Worm (Caenorhabditis elegans) whole organism, L1 larva: ENCODE measurements around the gene rig-4.

Experiments used
- C04F5.9 ChIP-seq: sonication (generic microtip); optimal IDR thresholded peaks from 2 replicates; lab custom pipeline; 2016; ENCODE audit warnings: missing genetic modification characterization, missing compliant biosample characterization
- C16A3.4 ChIP-seq: fragments of 150-350 bp; optimal IDR thresholded peaks from 2 replicates; lab custom pipeline; 2014; ENCODE audit warnings: missing biosample characterization, missing genetic modification characterization
- C34B4.2 ChIP-seq: sonication (generic microtip); optimal IDR thresholded peaks from 2 replicates; lab custom pipeline; 2017; ENCODE audit warnings: mild to moderate bottlenecking, missing genetic modification characterization, missing compliant biosample characterization
- F16B12.6 ChIP-seq: fragments of 150-350 bp; optimal IDR thresholded peaks from 2 replicates; lab custom pipeline; 2014; ENCODE audit warnings: missing biosample characterization, missing genetic modification characterization
- Y116A8C.19 ChIP-seq: sonication (generic microtip); optimal IDR thresholded peaks from 2 replicates; lab custom pipeline; 2016; ENCODE audit warnings: missing compliant biosample characterization, missing genetic modification characterization, borderline replicate concordance
- ama-1 ChIP-seq: fragments of 150-350 bp; optimal IDR thresholded peaks from 2 replicates; lab custom pipeline; 2014
- ceh-63 ChIP-seq: fragments of 200-800 bp; sonication (Bioruptor generic); optimal IDR thresholded peaks from 2 replicates; lab custom pipeline; 2018; ENCODE audit warnings: mild to moderate bottlenecking, missing genetic modification characterization, missing compliant biosample characterization
- ceh-8 ChIP-seq: fragments of 200-800 bp; sonication (Bioruptor generic); optimal IDR thresholded peaks from 2 replicates; lab custom pipeline; 2018; ENCODE audit warnings: mild to moderate bottlenecking, missing genetic modification characterization, moderate library complexity, missing compliant biosample characterization
- ceh-82 ChIP-seq, 3 experiments: fragments of 150-350 bp in 1 of 3; sonication (generic microtip) in 2 of 3; optimal IDR thresholded peaks; 2 replicates each; lab custom pipeline; 2014 to 2017; ENCODE audit warnings: missing biosample characterization in 3 of 3, missing genetic modification characterization in 3 of 3
- ceh-88 ChIP-seq: fragments of 200-800 bp; sonication (Bioruptor generic); IDR thresholded peaks from 2 replicates; pipeline ENCODE4 v1.3.6; 2022; ENCODE audit warnings: missing genetic modification characterization, missing compliant biosample characterization
- ceh-90 ChIP-seq: sonication (generic microtip); optimal IDR thresholded peaks from 2 replicates; lab custom pipeline; 2016; ENCODE audit warnings: missing genetic modification characterization, missing compliant biosample characterization
- ces-1 ChIP-seq: fragments of 150-350 bp; optimal IDR thresholded peaks from 2 replicates; lab custom pipeline; 2014; ENCODE audit warnings: missing biosample characterization, missing genetic modification reagents, missing genetic modification characterization
- dsc-1 ChIP-seq: sonication (generic microtip); optimal IDR thresholded peaks from 2 replicates; lab custom pipeline; 2016; ENCODE audit warnings: mild to moderate bottlenecking, missing genetic modification characterization, missing compliant biosample characterization
- efl-3 ChIP-seq: fragments of 200-800 bp; sonication (Bioruptor generic); optimal IDR thresholded peaks from 2 replicates; lab custom pipeline; 2018; ENCODE audit warnings: mild to moderate bottlenecking, missing genetic modification characterization, missing compliant biosample characterization
- elt-3 ChIP-seq, 6 experiments: fragments of 150-350 bp in 1 of 6; sonication (generic microtip); optimal IDR thresholded peaks; 2 replicates each; lab custom pipeline; 2017 to 2018; ENCODE audit warnings: missing biosample characterization in 6 of 6, missing genetic modification characterization in 6 of 6, inconsistent platforms in 1 of 6
- ets-5 ChIP-seq: fragments of 200-800 bp; sonication (Bioruptor generic); IDR thresholded peaks from 2 replicates; pipeline ENCODE4 v1.3.6; 2022; ENCODE audit warnings: missing genetic modification characterization, missing compliant biosample characterization
- fkh-10 ChIP-seq: sonication (generic microtip); optimal IDR thresholded peaks from 2 replicates; lab custom pipeline; 2017; ENCODE audit warnings: missing biosample characterization, missing genetic modification reagents, missing genetic modification characterization
- fkh-8 ChIP-seq: sonication (generic microtip); optimal IDR thresholded peaks from 2 replicates; lab custom pipeline; 2016; ENCODE audit warnings: mild to moderate bottlenecking, missing genetic modification characterization, missing compliant biosample characterization
- fos-1 ChIP-seq: fragments of 150-350 bp; optimal IDR thresholded peaks from 2 replicates; lab custom pipeline; 2014; ENCODE audit warnings: missing biosample characterization, missing genetic modification characterization
- grh-1 ChIP-seq: fragments of 200-800 bp; sonication (Bioruptor generic); IDR thresholded peaks from 2 replicates; pipeline ENCODE4 v1.3.6; 2022; ENCODE audit warnings: missing genetic modification reagents, missing genetic modification characterization, missing compliant biosample characterization
- hlh-4 ChIP-seq: sonication (generic microtip); optimal IDR thresholded peaks from 2 replicates; lab custom pipeline; 2016; ENCODE audit warnings: mild to moderate bottlenecking, missing genetic modification characterization, missing compliant biosample characterization
- hpl-2 ChIP-seq: fragments of 150-350 bp; optimal IDR thresholded peaks from 2 replicates; lab custom pipeline; 2014; ENCODE audit warnings: missing biosample characterization, missing genetic modification reagents, missing genetic modification characterization
- isw-1 ChIP-seq: fragments of 200-800 bp; sonication (Bioruptor generic); IDR thresholded peaks from 2 replicates; pipeline ENCODE4 v1.3.6; 2022; ENCODE audit warnings: missing genetic modification characterization, missing compliant biosample characterization
- jun-1 ChIP-seq: fragments of 150-350 bp; optimal IDR thresholded peaks from 2 replicates; lab custom pipeline; 2014; ENCODE audit warnings: missing biosample characterization, missing genetic modification reagents, missing genetic modification characterization
- lin-13 ChIP-seq: fragments of 150-350 bp; optimal IDR thresholded peaks from 2 replicates; lab custom pipeline; 2014; ENCODE audit warnings: missing biosample characterization, missing genetic modification reagents, missing genetic modification characterization
- lin-14 ChIP-seq: fragments of 200-800 bp; sonication (Bioruptor generic); optimal IDR thresholded peaks from 2 replicates; lab custom pipeline; 2018; ENCODE audit warnings: mild to moderate bottlenecking, missing genetic modification characterization, moderate library complexity, missing compliant biosample characterization
- lin-15B ChIP-seq: fragments of 150-350 bp; sonication (generic microtip); optimal IDR thresholded peaks from 3 replicates; lab custom pipeline; 2014; ENCODE audit warnings: missing biosample characterization, missing genetic modification characterization
- lin-35 ChIP-seq, 2 experiments: fragments of 150-350 bp; optimal IDR thresholded peaks; 2 replicates each; lab custom pipeline; 2014; ENCODE audit warnings: missing biosample characterization in 2 of 2, missing genetic modification characterization in 2 of 2, missing genetic modification reagents in 2 of 2
- lsy-2 ChIP-seq, 2 experiments: fragments of 150-350 bp; optimal IDR thresholded peaks; 2 replicates each; lab custom pipeline; 2014; ENCODE audit warnings: missing biosample characterization in 2 of 2, missing genetic modification characterization in 2 of 2
- mab-9 ChIP-seq: fragments of 200-800 bp; sonication (Bioruptor generic); IDR thresholded peaks from 2 replicates; pipeline ENCODE4 v1.3.6; 2022; ENCODE audit warnings: missing genetic modification reagents, missing genetic modification characterization, missing compliant biosample characterization
- mdl-1 ChIP-seq, 2 experiments: fragments of 150-350 bp; optimal IDR thresholded peaks; 2 replicates each; lab custom pipeline; 2014 to 2017; ENCODE audit warnings: missing biosample characterization in 2 of 2, missing genetic modification characterization in 2 of 2, inconsistent platforms in 1 of 2
- mef-2 ChIP-seq: fragments of 150-350 bp; optimal IDR thresholded peaks from 2 replicates; lab custom pipeline; 2014; ENCODE audit warnings: missing biosample characterization, missing genetic modification characterization
- mep-1 ChIP-seq: fragments of 150-350 bp; optimal IDR thresholded peaks from 2 replicates; lab custom pipeline; 2014; ENCODE audit warnings: missing biosample characterization, missing genetic modification characterization
- nhr-20 ChIP-seq: sonication (generic microtip); optimal IDR thresholded peaks from 2 replicates; lab custom pipeline; 2016; ENCODE audit warnings: mild to moderate bottlenecking, missing genetic modification characterization, missing compliant biosample characterization
- nhr-237 ChIP-seq: fragments of 150-350 bp; optimal IDR thresholded peaks from 2 replicates; lab custom pipeline; 2014; ENCODE audit warnings: missing biosample characterization, missing genetic modification characterization
- nhr-28 ChIP-seq: fragments of 150-350 bp; optimal IDR thresholded peaks from 2 replicates; lab custom pipeline; 2014; ENCODE audit warnings: missing biosample characterization, missing genetic modification characterization
- nhr-76 ChIP-seq: sonication (generic microtip); optimal IDR thresholded peaks from 2 replicates; lab custom pipeline; 2017; ENCODE audit warnings: missing biosample characterization, missing genetic modification characterization
- nhr-77 ChIP-seq: fragments of 150-350 bp; optimal IDR thresholded peaks from 2 replicates; lab custom pipeline; 2014; ENCODE audit warnings: missing biosample characterization, missing genetic modification characterization
- nhr-84 ChIP-seq: sonication (generic microtip); optimal IDR thresholded peaks from 2 replicates; lab custom pipeline; 2017; ENCODE audit warnings: missing biosample characterization, missing genetic modification characterization
- nhr-85 ChIP-seq: sonication (generic microtip); peaks from one replicate; lab custom pipeline; 2016; ENCODE audit warnings: missing genetic modification characterization, inconsistent platforms, missing compliant biosample characterization
- nhr-90 ChIP-seq: sonication (generic microtip); optimal IDR thresholded peaks from 2 replicates; lab custom pipeline; 2016; ENCODE audit warnings: mild to moderate bottlenecking, missing genetic modification characterization, missing compliant biosample characterization; ENCODE audit not compliant: poor library complexity
- pag-3 ChIP-seq: sonication (generic microtip); optimal IDR thresholded peaks from 2 replicates; lab custom pipeline; 2017; ENCODE audit warnings: missing genetic modification characterization, mild to moderate bottlenecking, missing compliant biosample characterization, antibody characterized with exemption, borderline replicate concordance; ENCODE audit not compliant: insufficient read depth
- skn-1 ChIP-seq: fragments of 150-350 bp; optimal IDR thresholded peaks from 2 replicates; lab custom pipeline; 2014; ENCODE audit warnings: missing biosample characterization, missing genetic modification characterization
- snpc-4 ChIP-seq: fragments of 150-350 bp; optimal IDR thresholded peaks from 2 replicates; lab custom pipeline; 2014; ENCODE audit warnings: missing biosample characterization, missing genetic modification characterization
- snu-23 ChIP-seq: sonication (generic microtip); optimal IDR thresholded peaks from 2 replicates; lab custom pipeline; 2016; ENCODE audit warnings: missing genetic modification characterization, missing compliant biosample characterization
- sptf-1 ChIP-seq: fragments of 150-350 bp; optimal IDR thresholded peaks from 2 replicates; lab custom pipeline; 2014; ENCODE audit warnings: missing biosample characterization, missing genetic modification characterization
- tbx-2 ChIP-seq: sonication (generic microtip); optimal IDR thresholded peaks from 2 replicates; lab custom pipeline; 2016; ENCODE audit warnings: missing genetic modification characterization, missing compliant biosample characterization
- tlp-1 ChIP-seq: fragments of 150-350 bp; optimal IDR thresholded peaks from 2 replicates; lab custom pipeline; 2014; ENCODE audit warnings: missing biosample characterization, missing genetic modification characterization
- unc-130 ChIP-seq: fragments of 150-350 bp; optimal IDR thresholded peaks from 2 replicates; lab custom pipeline; 2017; ENCODE audit warnings: missing biosample characterization, missing genetic modification characterization, inconsistent platforms
- unc-30 ChIP-seq: sonication (generic microtip); optimal IDR thresholded peaks from 2 replicates; lab custom pipeline; 2017; ENCODE audit warnings: missing biosample characterization, missing genetic modification characterization
- unc-86 ChIP-seq: sonication (generic microtip); optimal IDR thresholded peaks from 2 replicates; lab custom pipeline; 2016; ENCODE audit warnings: missing genetic modification characterization, missing compliant biosample characterization
- unc-98 ChIP-seq: fragments of 200-800 bp; sonication (Bioruptor generic); IDR thresholded peaks from 2 replicates; pipeline ENCODE4 v1.3.6; 2022; ENCODE audit warnings: missing genetic modification characterization, missing compliant biosample characterization
- vab-15 ChIP-seq: sonication (generic microtip); optimal IDR thresholded peaks from 2 replicates; lab custom pipeline; 2017; ENCODE audit warnings: missing genotype, mild to moderate bottlenecking, missing genetic modification characterization, missing compliant biosample characterization
- ztf-11 ChIP-seq, 2 experiments: sonication (generic microtip); optimal IDR thresholded peaks; 2 replicates each; lab custom pipeline; 2016 to 2017; ENCODE audit warnings: missing genetic modification characterization in 2 of 2, missing biosample characterization in 1 of 2, missing compliant biosample characterization in 1 of 2

rig-4 gene

DNA sequence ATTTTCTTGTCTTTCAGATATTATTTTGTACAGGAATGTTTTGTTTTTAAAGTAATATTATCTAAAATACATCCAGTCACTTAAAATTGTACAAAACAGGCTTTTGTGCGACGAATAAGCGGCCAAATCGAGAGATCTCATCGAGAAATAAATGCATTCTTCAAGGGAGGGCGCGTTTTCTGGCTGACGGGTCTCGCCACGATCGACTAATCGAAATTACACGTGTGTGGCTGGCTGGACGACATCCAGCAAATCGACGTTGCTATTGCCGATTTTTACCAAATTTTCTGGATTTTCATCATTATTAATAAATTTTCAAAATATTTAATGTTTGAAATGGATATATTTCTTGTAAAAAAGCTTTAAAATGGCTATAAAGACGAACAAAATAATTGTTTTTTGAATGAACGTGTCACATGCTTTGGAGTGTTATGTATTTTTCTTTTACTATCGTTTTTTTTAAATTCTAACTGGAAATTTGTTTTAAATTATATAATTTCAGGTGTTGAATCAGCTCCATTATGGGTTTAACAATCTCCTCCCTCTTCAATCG, 21.8 kb downstream of the rig-4 start, which contains the start of gene arf-5 (continued):
- TF ChIP-seq mdl-1 (tag; optimal IDR thresholded peaks at IDR 0.05; lab: Kevin White, UChicago), result peak in 1 of 2 experiments; percentile 57
- no peak for TF ChIP-seq nhr-20 (tag; lab: Kevin White, UChicago)
- TF ChIP-seq unc-130 (tag; lab: Kevin White, UChicago), result no peak
- no peak for TF ChIP-seq ceh-63 (GFP tag; lab: Kevin White, UChicago)
- TF ChIP-seq jun-1 (tag; lab: Kevin White, UChicago), result no peak
- TF ChIP-seq ceh-90 (tag; lab: Kevin White, UChicago), result no peak
- TF ChIP-seq nhr-28 (tag; lab: Kevin White, UChicago), result no peak
- TF ChIP-seq nhr-90, result no peak
- peak; percentile 34 to 55 for TF ChIP-seq lsy-2 (tag; optimal IDR thresholded peaks at IDR 0.05; lab: Kevin White, UChicago)
- no peak for TF ChIP-seq nhr-237 (tag; lab: Kevin White, UChicago)
- no peak for TF ChIP-seq unc-98 (GFP tag; lab: Robert Waterston, UW)
- no peak for TF ChIP-seq lin-13 (GFP tag; lab: Kevin White, UChicago)
- no peak for TF ChIP-seq mep-1 (tag; lab: Kevin White, UChicago)
- TF ChIP-seq efl-3 (GFP tag; lab: Kevin White, UChicago), result no peak
- no peak for TF ChIP-seq ceh-88 (GFP tag; lab: Robert Waterston, UW)
- no peak for TF ChIP-seq snpc-4 (tag; lab: Kevin White, UChicago)
- no peak for TF ChIP-seq mef-2 (tag; lab: Kevin White, UChicago)
- TF ChIP-seq pag-3, result no peak
- TF ChIP-seq ceh-82 (tag; optimal IDR thresholded peaks at IDR 0.05; lab: Kevin White, UChicago), result peak in 1 of 3 experiments; percentile 25
- TF ChIP-seq unc-30, result no peak
- no peak for TF ChIP-seq tlp-1 (tag; lab: Kevin White, UChicago)
- no peak for TF ChIP-seq hlh-4
- no peak for TF ChIP-seq nhr-85 (tag; lab: Kevin White, UChicago)
- TF ChIP-seq C34B4.2 (tag; lab: Kevin White, UChicago), result no peak
- TF ChIP-seq mab-9 (GFP tag; lab: Robert Waterston, UW), result no peak
- no peak for TF ChIP-seq tbx-2 (tag; lab: Kevin White, UChicago)
- TF ChIP-seq ceh-8 (GFP tag; lab: Kevin White, UChicago), result no peak
- no peak for TF ChIP-seq lin-15B (tag; lab: Kevin White, UChicago)
- TF ChIP-seq C04F5.9 (tag; lab: Kevin White, UChicago), result no peak
- TF ChIP-seq elt-3 (tag; optimal IDR thresholded peaks at IDR 0.05; lab: Kevin White, UChicago), result peak in 1 of 6 experiments; percentile 3
- no peak for TF ChIP-seq fos-1
- TF ChIP-seq ztf-11 (tag; optimal IDR thresholded peaks at IDR 0.05; lab: Kevin White, UChicago), result no peak
- TF ChIP-seq nhr-76 (tag; lab: Kevin White, UChicago), result no peak
- no peak for TF ChIP-seq grh-1 (GFP tag; lab: Robert Waterston, UW)
- peak; percentile 36 to 51 for TF ChIP-seq lin-35 (GFP tag; optimal IDR thresholded peaks at IDR 0.05; lab: Kevin White, UChicago)
- no peak for TF ChIP-seq hpl-2 (GFP tag; lab: Kevin White, UChicago)
- no peak for TF ChIP-seq Y116A8C.19 (tag; lab: Kevin White, UChicago)
- no peak for TF ChIP-seq sptf-1 (tag; lab: Kevin White, UChicago)
- TF ChIP-seq nhr-77 (tag; lab: Kevin White, UChicago), result no peak
- TF ChIP-seq C16A3.4 (tag; lab: Kevin White, UChicago), result no peak
- no peak for TF ChIP-seq vab-15 (tag; lab: Kevin White, UChicago)
- TF ChIP-seq, all 84 proteins: peak for 13

DNA sequence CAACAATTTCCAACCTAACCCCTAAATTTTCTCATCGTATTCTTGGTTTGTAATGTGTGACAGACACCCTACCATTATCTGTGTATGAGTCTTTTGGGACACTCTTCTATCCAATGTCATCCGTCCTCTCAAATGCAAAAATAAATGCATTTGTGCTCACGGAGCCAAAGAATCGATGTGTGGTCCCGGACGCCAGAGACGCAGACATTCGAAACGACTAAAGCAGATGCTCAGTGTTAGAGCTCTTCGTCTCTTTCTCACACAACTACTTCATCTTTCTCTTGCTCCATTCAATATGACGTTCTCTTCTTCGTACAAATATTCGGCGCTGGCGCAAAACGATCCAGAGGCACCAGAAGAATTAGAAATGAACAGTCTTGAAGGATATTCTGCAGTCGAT, 24.3 kb downstream of the rig-4 start, which contains the start of gene unc-24:
Gene unc-24, plus strand, starts transcription at position 283 of the 400 bp plus-strand sequence.
- no peak for TF ChIP-seq nhr-84 (tag; lab: Kevin White, UChicago)
- peak; percentile 39 for TF ChIP-seq unc-86 (tag; lab: Kevin White, UChicago)
- no peak for TF ChIP-seq jun-1 (tag; lab: Kevin White, UChicago)
- no peak for TF ChIP-seq ztf-11 (tag; optimal IDR thresholded peaks at IDR 0.05; lab: Kevin White, UChicago)
- no peak for TF ChIP-seq fkh-10 (GFP tag; lab: Kevin White, UChicago)
- TF ChIP-seq ets-5 (GFP tag; lab: Robert Waterston, UW), result no peak
- no peak for TF ChIP-seq isw-1 (GFP tag; lab: Robert Waterston, UW)
- peak; percentile 80 for TF ChIP-seq lin-14 (GFP tag; lab: Kevin White, UChicago)
- no peak for TF ChIP-seq nhr-85 (tag; lab: Kevin White, UChicago)
- no peak for TF ChIP-seq lsy-2 (tag; optimal IDR thresholded peaks at IDR 0.05; lab: Kevin White, UChicago)
- TF ChIP-seq snu-23, result no peak
- no peak for TF ChIP-seq ces-1
- TF ChIP-seq skn-1, result no peak
- no peak for TF ChIP-seq fkh-8
- no peak for TF ChIP-seq ama-1
- no peak for TF ChIP-seq sptf-1 (tag; lab: Kevin White, UChicago)
- peak; percentile 39 for TF ChIP-seq dsc-1 (tag; lab: Kevin White, UChicago)
- TF ChIP-seq F16B12.6 (tag; lab: Kevin White, UChicago), result no peak
- no peak for TF ChIP-seq unc-98 (GFP tag; lab: Robert Waterston, UW)
